Fruit fly (Drosophila melanogaster) whole organism, embryonic: ENCODE data around the gene Eig71Eg.

Experiments used
- Abd-B ChIP-seq: fragments of 200-800 bp; sonication (Bioruptor generic); optimal IDR thresholded peaks from 2 replicates; lab custom pipeline; 2018; ENCODE audit warnings: missing biosample characterization, mild to moderate bottlenecking, missing genetic modification characterization, moderate library complexity
- Aef1 ChIP-seq: fragments of 200-800 bp; sonication (Bioruptor generic); IDR thresholded peaks from 3 replicates; pipeline ENCODE4 v1.3.6; 2022; ENCODE audit warnings: missing biosample characterization, missing genetic modification characterization
- CG10654 ChIP-seq: fragments of 200-800 bp; sonication (Bioruptor generic); optimal IDR thresholded peaks from 2 replicates; lab custom pipeline; 2016; ENCODE audit warnings: missing biosample characterization, missing genetic modification characterization
- CG12236 ChIP-seq: fragments of 200-800 bp; sonication (Bioruptor generic); optimal IDR thresholded peaks from 2 replicates; lab custom pipeline; 2016; ENCODE audit warnings: missing biosample characterization, missing genetic modification characterization
- CG13287 ChIP-seq: fragments of 200-800 bp; sonication (Bioruptor generic); IDR thresholded peaks from 2 replicates; pipeline ENCODE4 v1.3.6; 2022; ENCODE audit warnings: missing biosample characterization, missing genetic modification characterization; ENCODE audit not compliant: partially characterized antibody
- CG14710 ChIP-seq: fragments of 200-800 bp; sonication (Bioruptor generic); optimal IDR thresholded peaks from 3 replicates; lab custom pipeline; 2019; ENCODE audit warnings: missing biosample characterization, mild to moderate bottlenecking, missing genetic modification characterization, moderate library complexity
- CG1603 ChIP-seq: fragments of 200-800 bp; sonication (Bioruptor generic); optimal IDR thresholded peaks from 2 replicates; lab custom pipeline; 2019; ENCODE audit warnings: missing biosample characterization, mild to moderate bottlenecking, missing genetic modification characterization, moderate library complexity
- CG17361 ChIP-seq: fragments of 200-800 bp; sonication (Bioruptor generic); IDR thresholded peaks from 3 replicates; pipeline ENCODE4 v1.3.6; 2022; ENCODE audit warnings: missing biosample characterization, missing genetic modification characterization
- CG17385 ChIP-seq: fragments of 200-800 bp; sonication (Bioruptor generic); optimal IDR thresholded peaks from 3 replicates; lab custom pipeline; 2018; ENCODE audit warnings: missing biosample characterization, mild to moderate bottlenecking, missing genetic modification characterization
- CG17912 ChIP-seq: fragments of 200-800 bp; sonication (Bioruptor generic); optimal IDR thresholded peaks from 2 replicates; lab custom pipeline; 2018; ENCODE audit warnings: missing biosample characterization, mild to moderate bottlenecking, missing genetic modification characterization
- CG18476 ChIP-seq: fragments of 200-800 bp; sonication (Bioruptor generic); optimal IDR thresholded peaks from 2 replicates; lab custom pipeline; 2016; ENCODE audit warnings: missing biosample characterization, mild to moderate bottlenecking, missing genetic modification characterization
- CG18599 ChIP-seq: fragments of 200-800 bp; sonication (Bioruptor generic); optimal IDR thresholded peaks from 3 replicates; lab custom pipeline; 2017; ENCODE audit warnings: missing biosample characterization, missing genetic modification characterization, mild to moderate bottlenecking, moderate library complexity, missing genetic modification reagents
- CG2889 ChIP-seq: fragments of 200-800 bp; sonication (Bioruptor generic); IDR thresholded peaks from 3 replicates; pipeline ENCODE4 v1.3.6; 2022; ENCODE audit warnings: missing biosample characterization, missing genetic modification characterization
- CG3847 ChIP-seq: fragments of 200-800 bp; sonication (Bioruptor generic); IDR thresholded peaks from 2 replicates; pipeline ENCODE4 v1.3.6; 2022; ENCODE audit warnings: missing biosample characterization, missing genetic modification characterization
- CG6254 ChIP-seq: fragments of 200-800 bp; sonication (Bioruptor generic); optimal IDR thresholded peaks from 3 replicates; lab custom pipeline; 2017; ENCODE audit warnings: mild to moderate bottlenecking, missing biosample characterization, missing genetic modification reagents, missing genetic modification characterization
- CG7839 ChIP-seq: fragments of 200-800 bp; sonication (Bioruptor generic); optimal IDR thresholded peaks from 3 replicates; lab custom pipeline; 2018; ENCODE audit warnings: missing biosample characterization, mild to moderate bottlenecking, missing genetic modification characterization, moderate library complexity
- CG7928 ChIP-seq: fragments of 200-800 bp; sonication (Bioruptor generic); optimal IDR thresholded peaks from 2 replicates; lab custom pipeline; 2017; ENCODE audit warnings: missing biosample characterization, mild to moderate bottlenecking, missing genetic modification characterization
- CG8388 ChIP-seq: fragments of 200-800 bp; sonication (Bioruptor generic); optimal IDR thresholded peaks from 2 replicates; lab custom pipeline; 2019; ENCODE audit warnings: missing biosample characterization, mild to moderate bottlenecking, missing genetic modification characterization, moderate library complexity
- CG9215 ChIP-seq: fragments of 200-800 bp; sonication (Bioruptor generic); IDR thresholded peaks from 2 replicates; pipeline ENCODE4 v1.3.6; 2022; ENCODE audit warnings: missing biosample characterization, missing genetic modification characterization
- Dll ChIP-seq: fragments of 200-800 bp; sonication (Bioruptor generic); IDR thresholded peaks from 4 replicates; pipeline ENCODE4 v1.3.6; 2022; ENCODE audit warnings: missing biosample characterization, missing genetic modification characterization; ENCODE audit not compliant: partially characterized antibody
- Dref ChIP-seq: fragments of 200-800 bp; sonication (Bioruptor generic); IDR thresholded peaks from 2 replicates; pipeline ENCODE4 v1.3.6; 2022; ENCODE audit warnings: missing biosample characterization, missing genetic modification characterization
- H15 ChIP-seq: fragments of 200-800 bp; sonication (Bioruptor generic); IDR thresholded peaks from 3 replicates; pipeline ENCODE4 v1.3.6; 2022; ENCODE audit warnings: missing biosample characterization, missing genetic modification characterization
- HHEX ChIP-seq: fragments of 200-800 bp; sonication (Bioruptor generic); optimal IDR thresholded peaks from 3 replicates; lab custom pipeline; 2017; ENCODE audit warnings: missing biosample characterization, mild to moderate bottlenecking, missing genetic modification characterization, missing genetic modification reagents
- HmgZ ChIP-seq: fragments of 200-800 bp; sonication (Bioruptor generic); optimal IDR thresholded peaks from 2 replicates; lab custom pipeline; 2018; ENCODE audit warnings: missing biosample characterization, mild to moderate bottlenecking, missing genetic modification characterization
- Lpt ChIP-seq: fragments of >200 bp; optimal IDR thresholded peaks from 2 replicates; lab custom pipeline; 2018; ENCODE audit warnings: missing biosample characterization, missing genetic modification characterization
- NfI ChIP-seq: fragments of 200-800 bp; sonication (Bioruptor generic); optimal IDR thresholded peaks from 3 replicates; lab custom pipeline; 2018; ENCODE audit warnings: missing biosample characterization, mild to moderate bottlenecking, missing genetic modification characterization, moderate library complexity
- Six4 ChIP-seq: fragments of 200-800 bp; sonication (Bioruptor generic); optimal IDR thresholded peaks from 2 replicates; lab custom pipeline; 2016; ENCODE audit warnings: missing biosample characterization, missing genetic modification characterization
- Tbp ChIP-seq: fragments of >200 bp; optimal IDR thresholded peaks from 2 replicates; lab custom pipeline; 2018; ENCODE audit warnings: missing biosample characterization, missing genetic modification characterization
- Xbp1 ChIP-seq: fragments of 200-800 bp; sonication (Bioruptor generic); optimal IDR thresholded peaks from 3 replicates; lab custom pipeline; 2016; ENCODE audit warnings: missing biosample characterization, mild to moderate bottlenecking, missing genetic modification characterization
- ap ChIP-seq: fragments of 200-800 bp; sonication (Bioruptor generic); IDR thresholded peaks from 2 replicates; pipeline ENCODE4 v1.3.6; 2022; ENCODE audit warnings: missing biosample characterization, missing genetic modification characterization
- ase ChIP-seq: fragments of 200-800 bp; sonication (Bioruptor generic); IDR thresholded peaks from 3 replicates; pipeline ENCODE4 v1.3.6; 2022; ENCODE audit warnings: missing biosample characterization, missing genetic modification characterization
- bowl ChIP-seq: fragments of 200-800 bp; sonication (Bioruptor generic); IDR thresholded peaks from 2 replicates; pipeline ENCODE4 v1.3.6; 2022; ENCODE audit warnings: missing biosample characterization, missing genetic modification characterization
- chif ChIP-seq, 2 experiments: fragments of 200-800 bp; sonication (Bioruptor generic); optimal IDR thresholded peaks; 3 replicates each; lab custom pipeline; 2016; ENCODE audit warnings: missing biosample characterization in 2 of 2, missing genetic modification characterization in 2 of 2
- cwo ChIP-seq: fragments of 200-800 bp; sonication (Bioruptor generic); optimal IDR thresholded peaks from 3 replicates; lab custom pipeline; 2017; ENCODE audit warnings: missing biosample characterization, missing genetic modification characterization, mild to moderate bottlenecking, moderate library complexity, missing genetic modification reagents
- esg ChIP-seq: fragments of 200-800 bp; sonication (Bioruptor generic); conservative IDR thresholded peaks from 2 replicates; pipeline ENCODE4 v1.3.6; 2022; ENCODE audit warnings: missing biosample characterization, missing genetic modification characterization
- fd3F ChIP-seq: fragments of 200-800 bp; sonication (Bioruptor generic); optimal IDR thresholded peaks from 2 replicates; lab custom pipeline; 2018; ENCODE audit warnings: missing biosample characterization, mild to moderate bottlenecking, missing genetic modification characterization, moderate library complexity
- gcm ChIP-seq: fragments of 200-800 bp; sonication (Bioruptor generic); optimal IDR thresholded peaks from 2 replicates; lab custom pipeline; 2019; ENCODE audit warnings: missing biosample characterization, mild to moderate bottlenecking, missing genetic modification characterization, moderate library complexity
- grn ChIP-seq: fragments of 200-800 bp; sonication (Bioruptor generic); optimal IDR thresholded peaks from 3 replicates; lab custom pipeline; 2017; ENCODE audit warnings: missing biosample characterization, missing genetic modification characterization
- h ChIP-seq: fragments of >200 bp; optimal IDR thresholded peaks from 2 replicates; lab custom pipeline; 2017
- hbn ChIP-seq: fragments of 200-800 bp; sonication (Bioruptor generic); IDR thresholded peaks from 2 replicates; pipeline ENCODE4 v1.3.6; 2022; ENCODE audit warnings: missing biosample characterization, missing genetic modification characterization; ENCODE audit not compliant: partially characterized antibody
- insv ChIP-seq, 2 experiments: fragments of 200-800 bp; sonication (Bioruptor generic); optimal IDR thresholded peaks; 3 replicates each; lab custom pipeline; 2016 to 2018; ENCODE audit warnings: missing biosample characterization in 2 of 2, missing genetic modification characterization in 2 of 2
- maf-S ChIP-seq: fragments of 200-800 bp; sonication (Bioruptor generic); optimal IDR thresholded peaks from 2 replicates; lab custom pipeline; 2016; ENCODE audit warnings: missing biosample characterization, missing genetic modification characterization
- pzg ChIP-seq: fragments of 200-800 bp; sonication (Bioruptor generic); optimal IDR thresholded peaks from 3 replicates; lab custom pipeline; 2018; ENCODE audit warnings: missing biosample characterization, mild to moderate bottlenecking, missing genetic modification characterization, moderate library complexity
- row ChIP-seq: fragments of 200-800 bp; sonication (Bioruptor generic); IDR thresholded peaks from 3 replicates; pipeline ENCODE4 v1.3.6; 2022; ENCODE audit warnings: missing biosample characterization, missing genetic modification characterization
- scrt ChIP-seq: fragments of 200-800 bp; sonication (Bioruptor generic); optimal IDR thresholded peaks from 2 replicates; lab custom pipeline; 2018; ENCODE audit warnings: missing biosample characterization, mild to moderate bottlenecking, missing genetic modification characterization, moderate library complexity
- stwl ChIP-seq: fragments of 200-800 bp; sonication (Bioruptor generic); optimal IDR thresholded peaks from 3 replicates; lab custom pipeline; 2018; ENCODE audit warnings: missing biosample characterization, mild to moderate bottlenecking, missing genetic modification characterization, moderate library complexity
- ttk ChIP-seq: fragments of 200-800 bp; sonication (Bioruptor generic); IDR thresholded peaks from 2 replicates; pipeline ENCODE4 v2.1.2; 2022; ENCODE audit warnings: missing biosample characterization, missing genetic modification characterization
- vnd ChIP-seq: fragments of 200-800 bp; sonication (Bioruptor generic); IDR thresholded peaks from 3 replicates; pipeline ENCODE4 v1.3.6; 2022; ENCODE audit warnings: missing biosample characterization, missing genetic modification characterization; ENCODE audit not compliant: partially characterized antibody
- zen ChIP-seq: fragments of 200-800 bp; sonication (Bioruptor generic); optimal IDR thresholded peaks from 3 replicates; lab custom pipeline; 2018; ENCODE audit warnings: missing biosample characterization, mild to moderate bottlenecking, missing genetic modification characterization, moderate library complexity
- zf30C ChIP-seq: fragments of 200-800 bp; sonication (Bioruptor generic); optimal IDR thresholded peaks from 3 replicates; lab custom pipeline; 2018; ENCODE audit warnings: missing biosample characterization, mild to moderate bottlenecking, missing genetic modification characterization

Gene Eig71Eg

dm6 chr3L:15699626-15700337 lies 42.4 kb downstream of the Eig71Eg start, which contains the start of gene comm2 (continued):
- TF ChIP-seq CG7928 (no peak), H15 (GFP tag; lab: Robert Waterston, UW) (no peak), gcm (GFP tag; lab: Kevin White, UChicago) (peak; percentile 8), CG12236 (GFP tag; lab: Kevin White, UChicago) (no peak), insv (GFP tag; optimal IDR thresholded peaks at IDR 0.05; lab: Kevin White, UChicago) (no peak), NfI (GFP tag; lab: Kevin White, UChicago) (no peak), Dll (GFP tag; lab: Robert Waterston, UW) (peak; percentile 46; the same call in 1 of the 4 replicates), HmgZ (tag; lab: Kevin White, UChicago) (no peak), row (GFP tag; lab: Robert Waterston, UW) (no peak), ap (GFP tag; lab: Robert Waterston, UW) (no peak), CG18599 (GFP tag; lab: Kevin White, UChicago) (no peak), CG10654 (GFP tag; lab: Kevin White, UChicago) (no peak), esg (GFP tag; lab: Robert Waterston, UW) (no peak), zf30C (GFP tag; lab: Kevin White, UChicago) (no peak), CG13287 (peak; percentile 45; the same call in 1 of the 2 replicates), maf-S (GFP tag; lab: Kevin White, UChicago) (no peak), CG17385 (GFP tag; lab: Kevin White, UChicago) (peak; percentile 1), h (lab: Kevin White, UChicago) (no peak), vnd (no peak), chif (GFP tag; optimal IDR thresholded peaks at IDR 0.05; lab: Kevin White, UChicago) (no peak), bowl (GFP tag; lab: Robert Waterston, UW) (no peak), stwl (no peak), Six4 (no peak), Tbp (GFP tag; lab: Kevin White, UChicago) (no peak), ttk (no peak), CG18476 (GFP tag; lab: Kevin White, UChicago) (no peak), Dref (GFP tag; lab: Robert Waterston, UW) (no peak), HHEX (GFP tag; lab: Kevin White, UChicago) (no peak), CG17912 (GFP tag; lab: Kevin White, UChicago) (no peak), fd3F (GFP tag; lab: Kevin White, UChicago) (no peak), CG3847 (GFP tag; lab: Robert Waterston, UW) (no peak), hbn (GFP tag; lab: Robert Waterston, UW) (no peak), cwo (GFP tag; lab: Kevin White, UChicago) (no peak), ase (no peak), scrt (no peak), CG14710 (tag; lab: Kevin White, UChicago) (no peak), CG7839 (tag; lab: Kevin White, UChicago) (no peak), Lpt (GFP tag; lab: Kevin White, UChicago) (no peak), CG6254 (GFP tag; lab: Kevin White, UChicago) (no peak), grn (GFP tag; lab: Kevin White, UChicago) (peak; percentile 91), zen (no peak), Xbp1 (GFP tag; lab: Kevin White, UChicago) (no peak), CG17361 (GFP tag; lab: Robert Waterston, UW) (no peak), pzg (no peak), CG8388 (GFP tag; lab: Kevin White, UChicago) (no peak), CG9215 (GFP tag; lab: Robert Waterston, UW) (no peak), CG2889 (no peak), Abd-B (no peak), Aef1 (no peak), CG1603 (tag; lab: Kevin White, UChicago) (no peak)
